Fruit fly (Drosophila melanogaster): ENCODE results near the gene CG32148.
A peak's percentile ranks its signal among the peaks of the same experiment; 100 is the strongest.

CG32148 gene

DNA sequence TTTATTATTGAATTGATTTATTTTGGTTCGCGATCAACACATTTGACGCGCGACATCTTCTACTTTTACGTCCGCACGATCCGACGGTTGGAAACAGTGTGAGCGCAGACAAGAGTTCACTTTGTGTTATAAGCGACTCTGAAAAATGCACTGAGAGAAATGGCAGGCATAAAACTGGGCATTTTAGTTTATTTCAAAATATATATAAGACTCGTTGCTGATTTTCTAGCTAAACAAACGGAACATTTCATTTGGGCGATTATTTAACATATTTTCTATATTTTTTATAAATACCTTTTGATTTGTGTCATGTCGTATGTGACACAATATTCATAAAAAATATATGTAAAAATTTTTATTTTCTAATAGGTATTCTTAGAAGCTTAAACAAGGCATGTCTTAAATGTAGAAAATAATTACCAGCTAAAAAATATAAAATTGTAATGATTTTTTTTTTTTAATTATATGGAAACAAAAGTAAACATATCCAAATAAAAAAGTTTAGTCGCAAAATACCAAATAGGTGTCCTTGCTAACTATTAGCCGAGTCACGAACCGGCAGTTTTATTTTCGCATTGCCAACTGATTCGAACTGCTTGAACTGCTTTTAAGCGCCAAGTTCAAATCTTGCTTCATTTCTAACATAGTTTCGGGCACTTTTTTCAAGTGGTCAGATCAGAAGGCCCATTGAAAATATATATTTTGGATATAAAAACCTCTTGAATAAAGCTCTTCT lies 9.2 kb upstream of the CG32148 start, which contains the start of gene Reck (continued):
- no peak for TF ChIP-seq crol (GFP tag; IDR thresholded peaks at IDR 0.05)
- peak; percentile 71 for TF ChIP-seq Max (GFP tag; optimal IDR thresholded peaks at IDR 0.05)
- TF ChIP-seq CG14441 (GFP tag; IDR thresholded peaks at IDR 0.05): peak; percentile 81
- peak; percentile 60; the same call in 1 of the 2 replicates for TF ChIP-seq cas (GFP tag; IDR thresholded peaks at IDR 0.05)
- TF ChIP-seq pzg (GFP tag; optimal IDR thresholded peaks at IDR 0.05): peak; percentile 31
- TF ChIP-seq cg (GFP tag; optimal IDR thresholded peaks at IDR 0.05): no peak
- peak; percentile 55 for TF ChIP-seq CG12155 (GFP tag; optimal IDR thresholded peaks at IDR 0.05)
- peak; percentile 71 for TF ChIP-seq ewg (GFP tag; optimal IDR thresholded peaks at IDR 0.05)
- no peak for TF ChIP-seq cad (GFP tag; optimal IDR thresholded peaks at IDR 0.05)
- 0 out of 3 replicates have a peak, but pooled peaks have one; percentile 9 for TF ChIP-seq CG3726 (GFP tag; IDR thresholded peaks at IDR 0.05)
- TF ChIP-seq nmo (GFP tag; optimal IDR thresholded peaks at IDR 0.05): peak; percentile 82
- peak; percentile 59 for TF ChIP-seq CG7372 (GFP tag; IDR thresholded peaks at IDR 0.05)
- peak; percentile 85 for TF ChIP-seq CG7271 (tag; optimal IDR thresholded peaks at IDR 0.05)
- peak; percentile 76 for TF ChIP-seq CG10147 (GFP tag; optimal IDR thresholded peaks at IDR 0.05)
- no peak for TF ChIP-seq Trl (optimal IDR thresholded peaks at IDR 0.05)
- TF ChIP-seq Trl (GFP tag; optimal IDR thresholded peaks at IDR 0.05): peak; percentile 48
- TF ChIP-seq CG10267 (tag; optimal IDR thresholded peaks at IDR 0.05): peak; percentile 88
- TF ChIP-seq CG18764 (GFP tag; optimal IDR thresholded peaks at IDR 0.05): peak; percentile 82
- peak; percentile 86 for TF ChIP-seq CG18262 (tag; optimal IDR thresholded peaks at IDR 0.05)
- TF ChIP-seq Xbp1 (GFP tag; optimal IDR thresholded peaks at IDR 0.05): peak; percentile 87
- TF ChIP-seq CG10543 (GFP tag; optimal IDR thresholded peaks at IDR 0.05): peak; percentile 52
- TF ChIP-seq YL-1 (GFP tag; optimal IDR thresholded peaks at IDR 0.05): no peak
- peak; percentile 83 for TF ChIP-seq Ada2b (GFP tag; IDR thresholded peaks at IDR 0.05)
- peak; percentile 89 for TF ChIP-seq CG8924 (tag; optimal IDR thresholded peaks at IDR 0.05)
- peak in 1 of 2 experiments; percentile 84 for TF ChIP-seq Eip74EF (GFP tag; optimal IDR thresholded peaks at IDR 0.05)
- peak; percentile 73 for TF ChIP-seq CG10209 (GFP tag; optimal IDR thresholded peaks at IDR 0.05)
- no peak for TF ChIP-seq CG3163 (GFP tag; optimal IDR thresholded peaks at IDR 0.05)
- peak; percentile 43; the same call in 1 of the 2 replicates for TF ChIP-seq CG4360 (GFP tag; IDR thresholded peaks at IDR 0.05)
- no peak for TF ChIP-seq CG9215 (GFP tag; IDR thresholded peaks at IDR 0.05)
- no peak for TF ChIP-seq BEAF-32 (GFP tag; optimal IDR thresholded peaks at IDR 0.05)
- peak; percentile 32 for TF ChIP-seq CG34376 (GFP tag; optimal IDR thresholded peaks at IDR 0.05)
- peak; percentile 26 for TF ChIP-seq CG9797 (GFP tag; optimal IDR thresholded peaks at IDR 0.05)
- TF ChIP-seq CG11696 (GFP tag; IDR thresholded peaks at IDR 0.05): peak; percentile 61
- no peak for TF ChIP-seq Lpt (GFP tag; optimal IDR thresholded peaks at IDR 0.05)
- no peak for TF ChIP-seq abd-A (tag; optimal IDR thresholded peaks at IDR 0.05)
- TF ChIP-seq zfh1 (GFP tag; IDR thresholded peaks at IDR 0.05): peak; percentile 83; the same call in 2 of the 3 replicates
- peak; percentile 73 for TF ChIP-seq Aef1 (GFP tag; IDR thresholded peaks at IDR 0.05)
- TF ChIP-seq Drgx (GFP tag; IDR thresholded peaks at IDR 0.05): peak; percentile 94
- peak; percentile 45 for TF ChIP-seq psq (GFP tag; optimal IDR thresholded peaks at IDR 0.05)
- TF ChIP-seq Meics (GFP tag; optimal IDR thresholded peaks at IDR 0.05): peak; percentile 83
- peak in 1 of 3 experiments; percentile 27 for TF ChIP-seq Stat92E (GFP tag; optimal IDR thresholded peaks at IDR 0.05)
- TF ChIP-seq CG33557 (GFP tag; optimal IDR thresholded peaks at IDR 0.05): peak; percentile 59
- TF ChIP-seq CG17361 (GFP tag; IDR thresholded peaks at IDR 0.05): peak; percentile 77
- peak; percentile 77 for TF ChIP-seq NfI (GFP tag; optimal IDR thresholded peaks at IDR 0.05)
- no peak for TF ChIP-seq sna (GFP tag; IDR thresholded peaks at IDR 0.05; ENCODE audit: partially characterized antibody)
- TF ChIP-seq hth (optimal IDR thresholded peaks at IDR 0.05): no peak
- peak; percentile 27 for TF ChIP-seq Dek (tag; optimal IDR thresholded peaks at IDR 0.05)
- TF ChIP-seq CG18011 (GFP tag; optimal IDR thresholded peaks at IDR 0.05): peak; percentile 56
- TF ChIP-seq CG7357 (GFP tag; IDR thresholded peaks at IDR 0.05): peak; percentile 43; the same call in 1 of the 3 replicates

Data from whole organism, embryonic.